Fruit fly (Drosophila melanogaster) whole organism, embryonic: Measurements from ENCODE around the gene Cpr.

Experiments used
- CG11560 ChIP-seq: fragments of 200-800 bp; sonication (Bioruptor generic); IDR thresholded peaks from 3 replicates; pipeline ENCODE4 v1.3.6; 2022; ENCODE audit warnings: missing biosample characterization, missing genetic modification characterization
- CG17186 ChIP-seq: fragments of 200-800 bp; sonication (Bioruptor generic); optimal IDR thresholded peaks from 3 replicates; lab custom pipeline; 2017; ENCODE audit warnings: missing biosample characterization, missing genetic modification reagents, missing genetic modification characterization
- CG18619 ChIP-seq: fragments of 200-800 bp; sonication (Bioruptor generic); optimal IDR thresholded peaks from 3 replicates; lab custom pipeline; 2017; ENCODE audit warnings: missing biosample characterization, mild to moderate bottlenecking, missing genetic modification characterization
- CG42726 ChIP-seq: fragments of 200-800 bp; sonication (Bioruptor generic); IDR thresholded peaks from 2 replicates; pipeline ENCODE4 v1.3.6; 2022; ENCODE audit warnings: missing biosample characterization, missing genetic modification characterization; ENCODE audit not compliant: partially characterized antibody
- Tbp ChIP-seq: fragments of >200 bp; optimal IDR thresholded peaks from 2 replicates; lab custom pipeline; 2018; ENCODE audit warnings: missing biosample characterization, missing genetic modification characterization
- ara ChIP-seq: fragments of 200-800 bp; sonication (Bioruptor generic); IDR thresholded peaks from 2 replicates; pipeline ENCODE4 v1.3.6; 2022; ENCODE audit warnings: missing biosample characterization, missing genetic modification characterization
- ash1 ChIP-seq: fragments of 200-800 bp; sonication (Bioruptor generic); optimal IDR thresholded peaks from 2 replicates; lab custom pipeline; 2018; ENCODE audit warnings: missing biosample characterization, mild to moderate bottlenecking, missing genetic modification characterization
- emc ChIP-seq: fragments of 200-800 bp; sonication (Bioruptor generic); optimal IDR thresholded peaks from 2 replicates; lab custom pipeline; 2016; ENCODE audit warnings: missing biosample characterization, missing genetic modification characterization
- fd64A ChIP-seq: fragments of 200-800 bp; sonication (Bioruptor generic); optimal IDR thresholded peaks from 3 replicates; lab custom pipeline; 2018; ENCODE audit warnings: missing biosample characterization, mild to moderate bottlenecking, missing genetic modification characterization
- ind ChIP-seq: fragments of 200-800 bp; sonication (Bioruptor generic); optimal IDR thresholded peaks from 3 replicates; lab custom pipeline; 2016; ENCODE audit warnings: missing biosample characterization, missing genetic modification characterization
- p53 ChIP-seq: fragments of 200-800 bp; sonication (Bioruptor generic); optimal IDR thresholded peaks from 2 replicates; lab custom pipeline; 2016; ENCODE audit warnings: missing biosample characterization, missing genetic modification characterization
- pfk ChIP-seq: fragments of 200-800 bp; sonication (Bioruptor generic); optimal IDR thresholded peaks from 2 replicates; lab custom pipeline; 2018; ENCODE audit warnings: missing biosample characterization, mild to moderate bottlenecking, missing genetic modification characterization, moderate library complexity
- pum ChIP-seq: fragments of 200-800 bp; sonication (Bioruptor generic); optimal IDR thresholded peaks from 2 replicates; lab custom pipeline; 2016; ENCODE audit warnings: missing biosample characterization, missing genetic modification characterization

DNA sequence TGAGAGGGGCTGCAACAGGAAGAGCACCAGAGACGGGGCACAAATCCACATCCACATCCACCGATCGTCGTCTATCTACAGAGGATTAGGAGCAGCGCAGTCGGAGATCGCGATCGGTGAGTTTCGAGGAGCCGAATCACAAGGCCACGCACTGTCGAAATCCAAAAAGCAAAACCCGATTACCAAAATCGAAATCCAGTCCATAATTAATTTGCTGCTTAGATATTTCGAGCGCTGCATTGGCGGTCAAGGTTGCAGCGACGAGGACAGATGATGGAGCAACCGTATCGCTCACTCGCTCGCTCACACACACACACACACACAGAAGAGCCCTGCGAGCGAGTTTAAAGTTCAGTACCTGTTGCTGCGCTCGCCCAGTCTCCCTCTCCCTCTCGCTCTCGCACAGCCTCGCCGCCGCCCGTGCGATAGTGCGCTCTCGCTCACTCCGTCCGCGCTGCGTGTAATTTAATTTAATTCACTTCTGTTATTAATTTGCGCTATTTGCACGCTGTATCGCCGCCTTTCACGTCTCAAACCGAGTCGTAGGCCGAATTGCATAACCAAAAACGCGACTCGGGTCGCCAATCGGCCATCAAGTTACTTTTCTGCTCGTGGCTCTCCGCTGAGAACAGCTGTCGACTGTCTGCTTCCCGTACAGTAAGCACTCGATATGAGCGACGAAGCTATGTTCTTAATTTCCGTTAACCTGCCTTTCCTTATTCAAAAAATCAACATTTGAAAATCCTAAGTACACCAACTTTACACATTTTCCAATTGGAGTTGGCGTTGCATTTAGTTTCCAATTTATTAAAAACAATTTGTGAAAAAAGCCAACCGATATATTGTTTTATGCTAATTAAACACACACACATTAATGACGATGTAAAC lies 618 bp downstream of the Cpr start:
- TF ChIP-seq p53 (GFP tag; lab: Kevin White, UChicago) = no peak
- TF ChIP-seq Tbp (GFP tag; lab: Kevin White, UChicago) = no peak
- TF ChIP-seq ind (GFP tag; lab: Kevin White, UChicago) = peak; percentile 40
- 0 out of 2 replicates have a peak, but pooled peaks have one; percentile 49 for TF ChIP-seq CG42726
- no peak for TF ChIP-seq pfk (GFP tag; lab: Kevin White, UChicago)
- TF ChIP-seq pum (GFP tag; lab: Kevin White, UChicago) = peak; percentile 25
- no peak for TF ChIP-seq CG11560 (tag; lab: Robert Waterston, UW)
- TF ChIP-seq emc (GFP tag; lab: Kevin White, UChicago) = peak; percentile 30
- peak; percentile 9 for TF ChIP-seq CG18619 (GFP tag; lab: Kevin White, UChicago)
- TF ChIP-seq fd64A = no peak
- no peak for TF ChIP-seq CG17186 (GFP tag; lab: Kevin White, UChicago)
- TF ChIP-seq ash1 (GFP tag; lab: Kevin White, UChicago) = no peak
- TF ChIP-seq ara = 0 out of 2 replicates have a peak, but pooled peaks have one; percentile 15
